Worm (Caenorhabditis elegans) whole organism, L1 larva: ENCODE results near the gene fbn-1.
A peak's percentile ranks its signal among the peaks of the same experiment; 100 is the strongest.

Experiments
- C16A3.4 ChIP-seq: fragments of 150-350 bp; optimal IDR thresholded peaks from 2 replicates; lab custom pipeline; 2014; ENCODE audit warnings: missing biosample characterization, missing genetic modification characterization
- C34B4.2 ChIP-seq: sonication (generic microtip); optimal IDR thresholded peaks from 2 replicates; lab custom pipeline; 2017; ENCODE audit warnings: mild to moderate bottlenecking, missing genetic modification characterization, missing compliant biosample characterization
- aha-1 ChIP-seq: fragments of 150-350 bp; optimal IDR thresholded peaks from 2 replicates; lab custom pipeline; 2014; ENCODE audit warnings: missing biosample characterization, missing genetic modification characterization
- alr-1 ChIP-seq: fragments of 200-800 bp; sonication (Bioruptor generic); optimal IDR thresholded peaks from 2 replicates; lab custom pipeline; 2018; ENCODE audit warnings: borderline replicate concordance, mild to moderate bottlenecking, missing genetic modification characterization, missing compliant biosample characterization
- aly-2 ChIP-seq: fragments of 150-350 bp; optimal IDR thresholded peaks from 2 replicates; lab custom pipeline; 2014; ENCODE audit warnings: missing biosample characterization, missing genetic modification characterization
- ama-1 ChIP-seq: fragments of 150-350 bp; optimal IDR thresholded peaks from 2 replicates; lab custom pipeline; 2014
- blmp-1 ChIP-seq: fragments of 150-350 bp; optimal IDR thresholded peaks from 2 replicates; lab custom pipeline; 2014; ENCODE audit warnings: missing biosample characterization, missing genetic modification characterization
- ceh-63 ChIP-seq: fragments of 200-800 bp; sonication (Bioruptor generic); optimal IDR thresholded peaks from 2 replicates; lab custom pipeline; 2018; ENCODE audit warnings: mild to moderate bottlenecking, missing genetic modification characterization, missing compliant biosample characterization
- ceh-8 ChIP-seq: fragments of 200-800 bp; sonication (Bioruptor generic); optimal IDR thresholded peaks from 2 replicates; lab custom pipeline; 2018; ENCODE audit warnings: mild to moderate bottlenecking, missing genetic modification characterization, moderate library complexity, missing compliant biosample characterization
- ceh-88 ChIP-seq: fragments of 200-800 bp; sonication (Bioruptor generic); IDR thresholded peaks from 2 replicates; pipeline ENCODE4 v1.3.6; 2022; ENCODE audit warnings: missing genetic modification characterization, missing compliant biosample characterization
- ceh-90 ChIP-seq: sonication (generic microtip); optimal IDR thresholded peaks from 2 replicates; lab custom pipeline; 2016; ENCODE audit warnings: missing genetic modification characterization, missing compliant biosample characterization
- ces-1 ChIP-seq: fragments of 150-350 bp; optimal IDR thresholded peaks from 2 replicates; lab custom pipeline; 2014; ENCODE audit warnings: missing biosample characterization, missing genetic modification reagents, missing genetic modification characterization
- dsc-1 ChIP-seq: sonication (generic microtip); optimal IDR thresholded peaks from 2 replicates; lab custom pipeline; 2016; ENCODE audit warnings: mild to moderate bottlenecking, missing genetic modification characterization, missing compliant biosample characterization
- efl-3 ChIP-seq: fragments of 200-800 bp; sonication (Bioruptor generic); optimal IDR thresholded peaks from 2 replicates; lab custom pipeline; 2018; ENCODE audit warnings: mild to moderate bottlenecking, missing genetic modification characterization, missing compliant biosample characterization
- egl-27 ChIP-seq, 2 experiments: fragments of 150-350 bp in 1 of 2; sonication (generic microtip); optimal IDR thresholded peaks; 3 replicates each; lab custom pipeline; 2017 to 2018; ENCODE audit warnings: missing biosample characterization in 2 of 2, missing genetic modification characterization in 2 of 2, missing genetic modification reagents in 2 of 2
- elt-2 ChIP-seq: sonication (generic microtip); optimal IDR thresholded peaks from 2 replicates; lab custom pipeline; 2016; ENCODE audit warnings: missing genetic modification characterization, mild to moderate bottlenecking, inconsistent platforms, missing compliant biosample characterization, missing genetic modification reagents
- elt-3 ChIP-seq, 6 experiments: fragments of 150-350 bp in 1 of 6; sonication (generic microtip); optimal IDR thresholded peaks; 2 replicates each; lab custom pipeline; 2017 to 2018; ENCODE audit warnings: missing biosample characterization in 6 of 6, missing genetic modification characterization in 6 of 6, inconsistent platforms in 1 of 6
- ets-5 ChIP-seq: fragments of 200-800 bp; sonication (Bioruptor generic); IDR thresholded peaks from 2 replicates; pipeline ENCODE4 v1.3.6; 2022; ENCODE audit warnings: missing genetic modification characterization, missing compliant biosample characterization
- fkh-10 ChIP-seq: sonication (generic microtip); optimal IDR thresholded peaks from 2 replicates; lab custom pipeline; 2017; ENCODE audit warnings: missing biosample characterization, missing genetic modification reagents, missing genetic modification characterization
- fos-1 ChIP-seq: fragments of 150-350 bp; optimal IDR thresholded peaks from 2 replicates; lab custom pipeline; 2014; ENCODE audit warnings: missing biosample characterization, missing genetic modification characterization
- hlh-17 ChIP-seq: fragments of 200-800 bp; sonication (Bioruptor generic); optimal IDR thresholded peaks from 2 replicates; lab custom pipeline; 2018; ENCODE audit warnings: missing genetic modification characterization, mild to moderate bottlenecking, missing compliant biosample characterization, moderate library complexity, borderline replicate concordance
- hlh-4 ChIP-seq: sonication (generic microtip); optimal IDR thresholded peaks from 2 replicates; lab custom pipeline; 2016; ENCODE audit warnings: mild to moderate bottlenecking, missing genetic modification characterization, missing compliant biosample characterization
- irx-1 ChIP-seq: sonication (generic microtip); optimal IDR thresholded peaks from 2 replicates; lab custom pipeline; 2016; ENCODE audit warnings: missing genetic modification characterization, missing compliant biosample characterization
- isw-1 ChIP-seq: fragments of 200-800 bp; sonication (Bioruptor generic); IDR thresholded peaks from 2 replicates; pipeline ENCODE4 v1.3.6; 2022; ENCODE audit warnings: missing genetic modification characterization, missing compliant biosample characterization
- jun-1 ChIP-seq: fragments of 150-350 bp; optimal IDR thresholded peaks from 2 replicates; lab custom pipeline; 2014; ENCODE audit warnings: missing biosample characterization, missing genetic modification reagents, missing genetic modification characterization
- lin-13 ChIP-seq: fragments of 150-350 bp; optimal IDR thresholded peaks from 2 replicates; lab custom pipeline; 2014; ENCODE audit warnings: missing biosample characterization, missing genetic modification reagents, missing genetic modification characterization
- lin-15B ChIP-seq: fragments of 150-350 bp; sonication (generic microtip); optimal IDR thresholded peaks from 3 replicates; lab custom pipeline; 2014; ENCODE audit warnings: missing biosample characterization, missing genetic modification characterization
- lin-35 ChIP-seq, 2 experiments: fragments of 150-350 bp; optimal IDR thresholded peaks; 2 replicates each; lab custom pipeline; 2014; ENCODE audit warnings: missing biosample characterization in 2 of 2, missing genetic modification characterization in 2 of 2, missing genetic modification reagents in 2 of 2
- lsy-2 ChIP-seq, 2 experiments: fragments of 150-350 bp; optimal IDR thresholded peaks; 2 replicates each; lab custom pipeline; 2014; ENCODE audit warnings: missing biosample characterization in 2 of 2, missing genetic modification characterization in 2 of 2
- mdl-1 ChIP-seq, 2 experiments: fragments of 150-350 bp; optimal IDR thresholded peaks; 2 replicates each; lab custom pipeline; 2014 to 2017; ENCODE audit warnings: missing biosample characterization in 2 of 2, missing genetic modification characterization in 2 of 2, inconsistent platforms in 1 of 2
- mef-2 ChIP-seq: fragments of 150-350 bp; optimal IDR thresholded peaks from 2 replicates; lab custom pipeline; 2014; ENCODE audit warnings: missing biosample characterization, missing genetic modification characterization
- nhr-11 ChIP-seq: fragments of 150-350 bp; optimal IDR thresholded peaks from 2 replicates; lab custom pipeline; 2014; ENCODE audit warnings: missing biosample characterization, missing genetic modification characterization
- nhr-237 ChIP-seq: fragments of 150-350 bp; optimal IDR thresholded peaks from 2 replicates; lab custom pipeline; 2014; ENCODE audit warnings: missing biosample characterization, missing genetic modification characterization
- nhr-28 ChIP-seq: fragments of 150-350 bp; optimal IDR thresholded peaks from 2 replicates; lab custom pipeline; 2014; ENCODE audit warnings: missing biosample characterization, missing genetic modification characterization
- nhr-47 ChIP-seq: sonication (generic microtip); optimal IDR thresholded peaks from 2 replicates; lab custom pipeline; 2016; ENCODE audit warnings: mild to moderate bottlenecking, missing genetic modification characterization, moderate library complexity, missing compliant biosample characterization
- nhr-85 ChIP-seq: sonication (generic microtip); peaks from one replicate; lab custom pipeline; 2016; ENCODE audit warnings: missing genetic modification characterization, inconsistent platforms, missing compliant biosample characterization
- nhr-90 ChIP-seq: sonication (generic microtip); optimal IDR thresholded peaks from 2 replicates; lab custom pipeline; 2016; ENCODE audit warnings: mild to moderate bottlenecking, missing genetic modification characterization, missing compliant biosample characterization; ENCODE audit not compliant: poor library complexity
- pax-3 ChIP-seq: fragments of 200-800 bp; sonication (Bioruptor generic); optimal IDR thresholded peaks from 2 replicates; lab custom pipeline; 2018; ENCODE audit warnings: mild to moderate bottlenecking, missing genetic modification characterization, moderate library complexity, missing compliant biosample characterization
- rnt-1 ChIP-seq: sonication (generic microtip); optimal IDR thresholded peaks from 2 replicates; lab custom pipeline; 2016; ENCODE audit warnings: mild to moderate bottlenecking, missing genetic modification characterization, moderate library complexity, missing compliant biosample characterization
- snpc-4 ChIP-seq: fragments of 150-350 bp; optimal IDR thresholded peaks from 2 replicates; lab custom pipeline; 2014; ENCODE audit warnings: missing biosample characterization, missing genetic modification characterization
- sptf-1 ChIP-seq: fragments of 150-350 bp; optimal IDR thresholded peaks from 2 replicates; lab custom pipeline; 2014; ENCODE audit warnings: missing biosample characterization, missing genetic modification characterization
- tlp-1 ChIP-seq: fragments of 150-350 bp; optimal IDR thresholded peaks from 2 replicates; lab custom pipeline; 2014; ENCODE audit warnings: missing biosample characterization, missing genetic modification characterization
- unc-130 ChIP-seq: fragments of 150-350 bp; optimal IDR thresholded peaks from 2 replicates; lab custom pipeline; 2017; ENCODE audit warnings: missing biosample characterization, missing genetic modification characterization, inconsistent platforms
- unc-30 ChIP-seq: sonication (generic microtip); optimal IDR thresholded peaks from 2 replicates; lab custom pipeline; 2017; ENCODE audit warnings: missing biosample characterization, missing genetic modification characterization
- unc-86 ChIP-seq: sonication (generic microtip); optimal IDR thresholded peaks from 2 replicates; lab custom pipeline; 2016; ENCODE audit warnings: missing genetic modification characterization, missing compliant biosample characterization
- vab-15 ChIP-seq: sonication (generic microtip); optimal IDR thresholded peaks from 2 replicates; lab custom pipeline; 2017; ENCODE audit warnings: missing genotype, mild to moderate bottlenecking, missing genetic modification characterization, missing compliant biosample characterization
- ztf-11 ChIP-seq, 2 experiments: sonication (generic microtip); optimal IDR thresholded peaks; 2 replicates each; lab custom pipeline; 2016 to 2017; ENCODE audit warnings: missing genetic modification characterization in 2 of 2, missing biosample characterization in 1 of 2, missing compliant biosample characterization in 1 of 2

The fbn-1 gene

DNA sequence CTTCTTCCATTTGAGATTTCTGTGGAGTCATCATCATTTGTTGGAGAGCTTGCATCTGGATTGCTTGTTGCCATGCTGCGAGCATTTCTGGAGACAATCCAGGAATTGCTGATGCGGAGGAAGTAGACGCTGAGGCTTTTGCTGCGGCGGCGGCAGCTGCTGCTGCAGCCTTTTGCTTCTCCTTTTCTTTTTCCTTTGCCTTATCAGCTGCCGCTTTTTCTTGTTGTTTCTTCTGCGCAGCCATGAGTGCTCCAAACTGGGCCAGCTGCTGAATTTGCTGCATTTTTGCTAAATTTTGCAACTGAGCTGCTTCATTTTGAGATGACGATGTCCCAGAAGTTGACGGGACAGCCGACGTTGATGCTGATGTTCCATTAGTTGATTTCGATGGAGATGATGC lies 30.3 kb downstream of the fbn-1 start:
- TF ChIP-seq C16A3.4 (tag; lab: Kevin White, UChicago): no peak
- no peak for TF ChIP-seq mdl-1 (tag; optimal IDR thresholded peaks at IDR 0.05; lab: Kevin White, UChicago)
- TF ChIP-seq nhr-237 (tag; lab: Kevin White, UChicago): no peak
- TF ChIP-seq ceh-90 (tag; lab: Kevin White, UChicago): no peak
- TF ChIP-seq nhr-90: no peak
- no peak for TF ChIP-seq pax-3 (tag; lab: Kevin White, UChicago)
- no peak for TF ChIP-seq lin-15B (tag; lab: Kevin White, UChicago)
- no peak for TF ChIP-seq blmp-1 (tag; lab: Kevin White, UChicago)
- no peak for TF ChIP-seq hlh-4 (tag; lab: Kevin White, UChicago)
- no peak for TF ChIP-seq ceh-88
- no peak for TF ChIP-seq isw-1 (GFP tag; lab: Robert Waterston, UW)
- no peak for TF ChIP-seq unc-130 (tag; lab: Kevin White, UChicago)

DNA sequence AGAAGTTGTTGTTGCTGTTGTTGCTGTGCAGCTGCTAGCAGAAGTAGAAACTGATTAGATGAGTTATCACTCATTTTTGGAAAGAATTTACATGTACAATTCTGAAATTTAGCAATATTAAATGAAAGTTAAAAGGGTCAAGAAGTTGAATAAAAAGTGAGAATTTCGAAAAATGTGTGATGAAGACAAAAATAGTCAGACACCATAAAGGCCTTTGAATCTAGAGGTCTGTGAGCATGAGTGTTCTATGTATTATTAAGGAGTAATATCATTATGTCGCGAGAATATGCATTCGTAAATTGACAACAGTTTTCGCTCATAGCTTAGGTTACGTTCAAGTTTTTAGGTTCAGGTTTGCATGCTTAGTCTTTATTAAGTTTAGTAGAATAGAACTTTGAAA lies 30.7 kb downstream of the fbn-1 start, which contains the start of gene baz-2:
TSS of gene baz-2 (minus strand) at position 101 of the 400 bp plus-strand sequence.
- TF ChIP-seq nhr-11: no peak
- TF ChIP-seq hlh-17 (GFP tag; lab: Kevin White, UChicago): no peak
- no peak for TF ChIP-seq vab-15
- TF ChIP-seq unc-30 (tag; lab: Kevin White, UChicago): no peak
- no peak for TF ChIP-seq C34B4.2 (tag; lab: Kevin White, UChicago)
- TF ChIP-seq C16A3.4 (tag; lab: Kevin White, UChicago): no peak
- TF ChIP-seq elt-2 (tag; lab: Kevin White, UChicago): no peak
- TF ChIP-seq dsc-1 (tag; lab: Kevin White, UChicago): no peak
- TF ChIP-seq ceh-63 (GFP tag; lab: Kevin White, UChicago): no peak
- no peak for TF ChIP-seq ets-5 (GFP tag; lab: Robert Waterston, UW)
- TF ChIP-seq unc-86 (tag; lab: Kevin White, UChicago): no peak
- no peak for TF ChIP-seq lin-13
- TF ChIP-seq aha-1: no peak

DNA sequence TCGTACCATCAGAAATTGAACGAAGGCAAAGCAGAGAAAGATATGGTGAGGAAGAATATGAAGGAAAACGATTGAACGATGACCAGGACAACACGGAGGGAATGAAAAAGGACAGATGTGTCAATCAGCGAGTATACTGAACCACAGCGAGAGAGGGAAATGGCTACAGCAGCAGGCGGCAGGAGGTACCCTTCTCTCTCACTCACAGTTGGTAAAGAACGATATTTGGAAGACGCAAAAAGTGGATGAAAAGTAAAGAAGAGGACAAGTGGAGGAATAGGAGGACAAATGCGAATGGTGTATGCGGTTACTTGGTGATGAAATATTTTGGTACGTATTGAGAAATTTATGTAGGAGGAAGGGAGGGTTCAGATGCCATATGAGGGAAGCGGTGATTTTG lies 31.3 kb downstream of the fbn-1 start, which contains the start of gene ZK783.7:
TSS of gene ZK783.7 (plus strand) at position 246 of the 400 bp plus-strand sequence.
- TF ChIP-seq ztf-11 (tag; optimal IDR thresholded peaks at IDR 0.05; lab: Kevin White, UChicago) (peak in 1 of 2 experiments; percentile 26), alr-1 (tag; lab: Kevin White, UChicago) (no peak), mef-2 (tag; lab: Kevin White, UChicago) (no peak), aha-1 (no peak), nhr-85 (peak; percentile 6), sptf-1 (tag; lab: Kevin White, UChicago) (no peak), C34B4.2 (tag; lab: Kevin White, UChicago) (no peak)

DNA sequence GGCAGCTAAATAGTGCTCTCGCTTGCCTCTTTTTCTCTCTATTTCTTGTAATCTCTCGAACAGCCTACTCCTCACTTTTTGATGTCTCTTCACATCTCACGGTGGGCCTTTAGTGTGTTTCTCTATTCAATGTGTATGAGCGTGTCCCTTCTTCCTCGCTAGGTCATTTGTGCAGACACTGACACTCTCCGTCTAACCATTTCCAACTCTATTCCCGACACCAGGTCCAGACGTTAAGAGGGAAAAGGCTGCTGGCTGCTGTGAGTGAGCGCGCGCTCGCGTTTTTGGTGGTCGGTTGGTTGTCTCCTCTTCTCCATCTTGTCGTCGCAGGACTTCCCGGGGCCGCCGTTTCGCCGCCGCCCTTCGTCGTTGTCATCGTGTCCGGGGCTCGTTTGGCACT lies 34.3 kb downstream of the fbn-1 start:
- TF ChIP-seq fos-1: no peak
- TF ChIP-seq unc-86 (tag; lab: Kevin White, UChicago): peak; percentile 32
- TF ChIP-seq dsc-1 (tag; lab: Kevin White, UChicago): peak; percentile 36
- no peak for TF ChIP-seq efl-3 (GFP tag; lab: Kevin White, UChicago)
- TF ChIP-seq tlp-1 (tag; lab: Kevin White, UChicago): no peak
- no peak for TF ChIP-seq ama-1 (lab: Kevin White, UChicago)
- peak; percentile 15; the same call in 1 of the 2 replicates for TF ChIP-seq isw-1 (GFP tag; lab: Robert Waterston, UW)
- TF ChIP-seq aly-2 (tag; lab: Kevin White, UChicago): no peak
- TF ChIP-seq ces-1 (GFP tag; lab: Kevin White, UChicago): no peak
- TF ChIP-seq lin-35 (GFP tag; optimal IDR thresholded peaks at IDR 0.05; lab: Kevin White, UChicago): peak in 1 of 2 experiments; percentile 61
- no peak for TF ChIP-seq irx-1 (tag; lab: Kevin White, UChicago)
- no peak for TF ChIP-seq snpc-4 (tag; lab: Kevin White, UChicago)
- no peak for TF ChIP-seq nhr-47 (tag; lab: Kevin White, UChicago)
- no peak for TF ChIP-seq lin-13
- no peak for TF ChIP-seq nhr-28 (tag; lab: Kevin White, UChicago)
- no peak for TF ChIP-seq jun-1 (tag; lab: Kevin White, UChicago)
- TF ChIP-seq elt-3 (tag; optimal IDR thresholded peaks at IDR 0.05; lab: Kevin White, UChicago): no peak
- peak; percentile 38 for TF ChIP-seq ceh-8 (GFP tag; lab: Kevin White, UChicago)
- no peak for TF ChIP-seq elt-2 (tag; lab: Kevin White, UChicago)
- no peak for TF ChIP-seq egl-27 (tag; optimal IDR thresholded peaks at IDR 0.05; lab: Kevin White, UChicago)
- TF ChIP-seq nhr-11: no peak
- TF ChIP-seq fkh-10 (GFP tag; lab: Kevin White, UChicago): peak; percentile 47
- TF ChIP-seq ceh-63 (GFP tag; lab: Kevin White, UChicago): no peak
- TF ChIP-seq rnt-1 (tag; lab: Kevin White, UChicago): peak; percentile 61
- TF ChIP-seq lsy-2 (tag; optimal IDR thresholded peaks at IDR 0.05; lab: Kevin White, UChicago): peak; percentile 35 to 74
- TF ChIP-seq unc-30 (tag; lab: Kevin White, UChicago): no peak
- TF ChIP-seq unc-130 (tag; lab: Kevin White, UChicago): peak; percentile 27
